Worm (Caenorhabditis elegans) whole organism, young adult: Measurements from ENCODE around the gene lam-2.
A peak's percentile ranks its signal among the peaks of the same experiment; 100 is the strongest.

ENCODE experiments used
- F49E8.2 ChIP-seq: sonication (generic microtip); optimal IDR thresholded peaks from 3 replicates; lab custom pipeline; 2017; ENCODE audit warnings: missing genetic modification characterization, mild to moderate bottlenecking, missing compliant biosample characterization, antibody characterized with exemption, moderate library complexity; ENCODE audit not compliant: insufficient read depth
- F52B5.7 ChIP-seq: sonication (generic microtip); optimal IDR thresholded peaks from 2 replicates; lab custom pipeline; 2016; ENCODE audit warnings: mild to moderate bottlenecking, missing genetic modification characterization, missing compliant biosample characterization
- F55B11.4 ChIP-seq: sonication (generic microtip); optimal IDR thresholded peaks from 2 replicates; lab custom pipeline; 2016; ENCODE audit warnings: missing compliant biosample characterization, missing genetic modification characterization, borderline replicate concordance; ENCODE audit not compliant: insufficient read depth
- F57A8.1 ChIP-seq: fragments of 200-800 bp; sonication (Bioruptor generic); optimal IDR thresholded peaks from 2 replicates; lab custom pipeline; 2018; ENCODE audit warnings: mild to moderate bottlenecking, missing genetic modification characterization, moderate library complexity, missing compliant biosample characterization
- T07F8.4 ChIP-seq: sonication (generic microtip); optimal IDR thresholded peaks from 2 replicates; lab custom pipeline; 2016; ENCODE audit warnings: mild to moderate bottlenecking, missing genetic modification characterization, moderate library complexity, missing compliant biosample characterization
- T26A5.8 ChIP-seq: sonication (generic microtip); optimal IDR thresholded peaks from 2 replicates; lab custom pipeline; 2016; ENCODE audit warnings: missing genetic modification characterization, missing compliant biosample characterization
- Y53G8AR.9 ChIP-seq: fragments of 200-800 bp; sonication (Bioruptor generic); conservative IDR thresholded peaks from 2 replicates; pipeline ENCODE4 v1.3.6; 2022; ENCODE audit warnings: missing genetic modification reagents, missing genetic modification characterization, missing compliant biosample characterization
- Y56A3A.18 ChIP-seq: fragments of 200-800 bp; sonication (Bioruptor generic); IDR thresholded peaks from 2 replicates; pipeline ENCODE4 v1.3.6; 2022; ENCODE audit warnings: missing genetic modification reagents, missing genetic modification characterization, missing compliant biosample characterization
- bed-1 ChIP-seq: fragments of 200-800 bp; sonication (Bioruptor generic); IDR thresholded peaks from 2 replicates; pipeline ENCODE4 v1.3.6; 2022; ENCODE audit warnings: missing genetic modification reagents, missing genetic modification characterization, missing compliant biosample characterization
- ccch-3 ChIP-seq: fragments of 200-800 bp; sonication (Bioruptor generic); optimal IDR thresholded peaks from 2 replicates; lab custom pipeline; 2018; ENCODE audit warnings: mild to moderate bottlenecking, missing genetic modification characterization, missing compliant biosample characterization
- ceh-58 ChIP-seq: fragments of 200-800 bp; sonication (Bioruptor generic); IDR thresholded peaks from 2 replicates; pipeline ENCODE4 v1.3.6; 2022; ENCODE audit warnings: missing genetic modification characterization, missing compliant biosample characterization
- ceh-91 ChIP-seq: fragments of 200-800 bp; sonication (Bioruptor generic); IDR thresholded peaks from 2 replicates; pipeline ENCODE4 v1.3.6; 2022; ENCODE audit warnings: missing genetic modification reagents, missing genetic modification characterization, missing compliant biosample characterization
- chd-7 ChIP-seq: sonication (generic microtip); optimal IDR thresholded peaks from 2 replicates; lab custom pipeline; 2016; ENCODE audit warnings: mild to moderate bottlenecking, missing genetic modification characterization, moderate library complexity, missing compliant biosample characterization
- die-1 ChIP-seq: sonication (generic microtip); optimal IDR thresholded peaks from 2 replicates; lab custom pipeline; 2016; ENCODE audit warnings: missing genotype, mild to moderate bottlenecking, missing genetic modification characterization, missing compliant biosample characterization
- dpff-1 ChIP-seq: sonication (generic microtip); optimal IDR thresholded peaks from 2 replicates; lab custom pipeline; 2017; ENCODE audit warnings: mild to moderate bottlenecking, missing genetic modification characterization, missing compliant biosample characterization
- dpl-1 ChIP-seq: fragments of 150-350 bp; optimal IDR thresholded peaks from 2 replicates; lab custom pipeline; 2014; ENCODE audit warnings: missing biosample characterization, missing genetic modification reagents, missing genetic modification characterization
- egl-18 ChIP-seq: fragments of 200-800 bp; sonication (Bioruptor generic); IDR thresholded peaks from 2 replicates; pipeline ENCODE4 v1.3.6; 2022; ENCODE audit warnings: missing genetic modification reagents, missing genetic modification characterization, missing compliant biosample characterization
- him-1 ChIP-seq: sonication (generic microtip); optimal IDR thresholded peaks from 2 replicates; lab custom pipeline; 2016; ENCODE audit warnings: missing genotype, missing genetic modification reagents, missing genetic modification characterization, missing compliant biosample characterization
- hmg-1.2 ChIP-seq: fragments of 200-800 bp; sonication (Bioruptor generic); IDR thresholded peaks from 2 replicates; pipeline ENCODE4 v1.3.6; 2022; ENCODE audit warnings: missing genetic modification reagents, missing genetic modification characterization, missing compliant biosample characterization
- hmg-20 ChIP-seq: fragments of 200-800 bp; sonication (Bioruptor generic); IDR thresholded peaks from 2 replicates; pipeline ENCODE4 v1.3.6; 2022; ENCODE audit warnings: missing genetic modification reagents, missing genetic modification characterization, missing compliant biosample characterization
- lin-26 ChIP-seq: fragments of 200-800 bp; sonication (Bioruptor generic); IDR thresholded peaks from 2 replicates; pipeline ENCODE4 v1.3.6; 2022; ENCODE audit warnings: missing genetic modification reagents, missing genetic modification characterization, missing compliant biosample characterization
- lin-35 ChIP-seq, 3 experiments: fragments of 150-350 bp in 2 of 3; sonication (generic microtip) in 1 of 3; optimal IDR thresholded peaks; 2 replicates each; lab custom pipeline; 2014 to 2018; ENCODE audit warnings: missing biosample characterization in 3 of 3, missing genetic modification characterization in 3 of 3, missing genetic modification reagents in 3 of 3
- lin-54 ChIP-seq: fragments of 200-800 bp; sonication (Bioruptor generic); optimal IDR thresholded peaks from 2 replicates; lab custom pipeline; 2018; ENCODE audit warnings: mild to moderate bottlenecking, missing genetic modification characterization, missing compliant biosample characterization
- nfya-2 ChIP-seq: fragments of 200-800 bp; sonication (Bioruptor generic); IDR thresholded peaks from 2 replicates; pipeline ENCODE4 v1.3.6; 2022; ENCODE audit warnings: missing genetic modification reagents, missing genetic modification characterization, missing compliant biosample characterization
- nhr-27 ChIP-seq: fragments of 200-800 bp; sonication (Bioruptor generic); optimal IDR thresholded peaks from 2 replicates; lab custom pipeline; 2018; ENCODE audit warnings: mild to moderate bottlenecking, missing genetic modification characterization, moderate library complexity, missing compliant biosample characterization
- nhr-80 ChIP-seq: sonication (generic microtip); optimal IDR thresholded peaks from 2 replicates; lab custom pipeline; 2016; ENCODE audit warnings: missing genetic modification characterization, missing compliant biosample characterization
- pbrm-1 ChIP-seq: fragments of 200-800 bp; sonication (Bioruptor generic); IDR thresholded peaks from 2 replicates; pipeline ENCODE4 v1.3.6; 2022; ENCODE audit warnings: missing genetic modification reagents, missing genetic modification characterization, missing compliant biosample characterization
- rec-8 ChIP-seq, 2 experiments: sonication (generic microtip); optimal IDR thresholded peaks; 2 replicates each; lab custom pipeline; 2016; ENCODE audit warnings: mild to moderate bottlenecking in 2 of 2, missing genetic modification characterization in 2 of 2, missing genetic modification reagents in 2 of 2, missing genotype in 2 of 2, missing biosample characterization in 1 of 2, missing compliant biosample characterization in 1 of 2, moderate library complexity in 1 of 2
- sea-2 ChIP-seq: fragments of 200-800 bp; sonication (Bioruptor generic); IDR thresholded peaks from 2 replicates; pipeline ENCODE4 v1.3.6; 2022; ENCODE audit warnings: missing genetic modification characterization, missing compliant biosample characterization
- zfh-2 ChIP-seq: fragments of 200-800 bp; sonication (Bioruptor generic); conservative IDR thresholded peaks from 2 replicates; pipeline ENCODE4 v1.3.6; 2022; ENCODE audit warnings: missing genetic modification reagents, missing genetic modification characterization, missing compliant biosample characterization
- ztf-22 ChIP-seq: fragments of 200-800 bp; sonication (Bioruptor generic); optimal IDR thresholded peaks from 2 replicates; lab custom pipeline; 2018; ENCODE audit warnings: mild to moderate bottlenecking, missing genetic modification characterization, moderate library complexity, missing compliant biosample characterization
- ztf-3 ChIP-seq: fragments of 200-800 bp; sonication (Bioruptor generic); optimal IDR thresholded peaks from 2 replicates; lab custom pipeline; 2018; ENCODE audit warnings: mild to moderate bottlenecking, missing genetic modification characterization, missing compliant biosample characterization

The lam-2 gene

ce11 chrX:7149670-7150069 is 1.4 kb downstream of the lam-2 start:
- no peak for TF ChIP-seq pbrm-1
- TF ChIP-seq nfya-2 (GFP tag; lab: Robert Waterston, UW), result no peak
- no peak for TF ChIP-seq rec-8 (tag; optimal IDR thresholded peaks at IDR 0.05; lab: Kevin White, UChicago)
- TF ChIP-seq T26A5.8, result no peak
- no peak for TF ChIP-seq ceh-91 (GFP tag; lab: Robert Waterston, UW)
- no peak for TF ChIP-seq F52B5.7 (tag; lab: Kevin White, UChicago)
- no peak for TF ChIP-seq him-1 (tag; lab: Kevin White, UChicago)
- TF ChIP-seq F57A8.1 (GFP tag; lab: Kevin White, UChicago), result no peak

ce11 chrX:7143515-7143914 is 7.5 kb downstream of the lam-2 start, which contains the start of gene alh-10:
Gene alh-10 (minus strand): TSS chrX:7143641.
- TF ChIP-seq nhr-80 (tag; lab: Kevin White, UChicago), result peak; percentile 6
- no peak for TF ChIP-seq Y56A3A.18 (GFP tag; lab: Robert Waterston, UW)
- no peak for TF ChIP-seq die-1 (tag; lab: Kevin White, UChicago)
- TF ChIP-seq T07F8.4 (tag; lab: Kevin White, UChicago), result no peak
- no peak for TF ChIP-seq zfh-2 (GFP tag; lab: Robert Waterston, UW)
- no peak for TF ChIP-seq F55B11.4
- no peak for TF ChIP-seq chd-7 (tag; lab: Kevin White, UChicago)

ce11 chrX:7140682-7141254 is 10.3 kb downstream of the lam-2 start:
- TF ChIP-seq bed-1 (0 out of 2 replicates have a peak, but pooled peaks have one; percentile 62), rec-8 (tag; optimal IDR thresholded peaks at IDR 0.05; lab: Kevin White, UChicago) (no peak)

ce11 chrX:7139614-7140013 is 11.4 kb downstream of the lam-2 start, which contains the start of gene clec-86:
Gene clec-86 (plus strand): TSS chrX:7139875.
- TF ChIP-seq nhr-80 (tag; lab: Kevin White, UChicago), result peak; percentile 18
- TF ChIP-seq egl-18 (GFP tag; lab: Robert Waterston, UW), result no peak

ce11 chrX:7131206-7131605 is 19.8 kb downstream of the lam-2 start:
- no peak for TF ChIP-seq ztf-3 (GFP tag; lab: Kevin White, UChicago)
- no peak for TF ChIP-seq ceh-58 (GFP tag; lab: Robert Waterston, UW)
- TF ChIP-seq lin-26 (GFP tag; lab: Robert Waterston, UW), result no peak
- no peak for TF ChIP-seq lin-35 (GFP tag; optimal IDR thresholded peaks at IDR 0.05; lab: Kevin White, UChicago)
- TF ChIP-seq T26A5.8, result no peak
- TF ChIP-seq hmg-1.2 (GFP tag; lab: Robert Waterston, UW), result no peak
- no peak for TF ChIP-seq ccch-3 (GFP tag; lab: Kevin White, UChicago)
- TF ChIP-seq hmg-20, result no peak
- no peak for TF ChIP-seq sea-2
- TF ChIP-seq lin-54 (GFP tag; lab: Kevin White, UChicago), result no peak
- no peak for TF ChIP-seq Y53G8AR.9 (GFP tag; lab: Robert Waterston, UW)
- TF ChIP-seq ztf-22 (GFP tag; lab: Kevin White, UChicago), result no peak
- TF ChIP-seq dpl-1 (GFP tag; lab: Kevin White, UChicago), result no peak
- TF ChIP-seq F49E8.2 (tag; lab: Kevin White, UChicago), result no peak
- TF ChIP-seq dpff-1 (tag; lab: Kevin White, UChicago), result no peak
- TF ChIP-seq nhr-27 (tag; lab: Kevin White, UChicago), result no peak
- TF ChIP-seq, all 124 proteins: peak for 0
